Fruit fly (Drosophila melanogaster): ENCODE results near the gene Vps2.

- TF ChIP-seq EcR (GFP tag; optimal IDR thresholded peaks at IDR 0.05) (peak in 1 of 2 experiments; percentile 52), pan (optimal IDR thresholded peaks at IDR 0.05) (no peak), CG8478 (optimal IDR thresholded peaks at IDR 0.05) (no peak)
Measured at dm6 chr3R:26005978-26006934, 46.4 kb upstream of the Vps2 start.
